Fruit fly (Drosophila melanogaster) whole organism, adult: ENCODE measurements around the gene t-Grip91.

Experiments
- CG11617 ChIP-seq: fragments of 200-800 bp; sonication (Bioruptor generic); optimal IDR thresholded peaks from 2 replicates; lab custom pipeline; 2017; ENCODE audit warnings: mild to moderate bottlenecking, missing biosample characterization, missing genetic modification reagents, missing genetic modification characterization
- CG12768 ChIP-seq: fragments of 200-800 bp; sonication (Bioruptor generic); optimal IDR thresholded peaks from 2 replicates; lab custom pipeline; 2017; ENCODE audit warnings: missing biosample characterization, missing genetic modification characterization, mild to moderate bottlenecking, moderate library complexity, missing genetic modification reagents
- CG14711 ChIP-seq: fragments of 200-800 bp; sonication (Bioruptor generic); optimal IDR thresholded peaks from 2 replicates; lab custom pipeline; 2018; ENCODE audit warnings: missing biosample characterization, mild to moderate bottlenecking, missing genetic modification characterization, moderate library complexity
- CG1620 ChIP-seq: fragments of 200-800 bp; sonication (Bioruptor generic); optimal IDR thresholded peaks from 2 replicates; lab custom pipeline; 2016; ENCODE audit warnings: missing biosample characterization, missing genetic modification characterization
- CG33017 ChIP-seq: fragments of 200-800 bp; sonication (Bioruptor generic); optimal IDR thresholded peaks from 2 replicates; lab custom pipeline; 2018; ENCODE audit warnings: missing biosample characterization, mild to moderate bottlenecking, missing genetic modification characterization, moderate library complexity
- CG5204 ChIP-seq: fragments of 200-800 bp; sonication (Bioruptor generic); optimal IDR thresholded peaks from 2 replicates; lab custom pipeline; 2016; ENCODE audit warnings: missing biosample characterization, missing genetic modification characterization
- CG7045 ChIP-seq: fragments of 200-800 bp; sonication (Bioruptor generic); optimal IDR thresholded peaks from 2 replicates; lab custom pipeline; 2017; ENCODE audit warnings: missing biosample characterization, mild to moderate bottlenecking, missing genetic modification characterization
- CG7101 ChIP-seq: fragments of 200-800 bp; sonication (Bioruptor generic); optimal IDR thresholded peaks from 2 replicates; lab custom pipeline; 2018; ENCODE audit warnings: missing biosample characterization, mild to moderate bottlenecking, missing genetic modification characterization, moderate library complexity
- Clk ChIP-seq: fragments of 200-800 bp; sonication (Bioruptor generic); optimal IDR thresholded peaks from 2 replicates; lab custom pipeline; 2017; ENCODE audit warnings: missing biosample characterization, missing genetic modification characterization
- Crg-1 ChIP-seq: fragments of 200-800 bp; sonication (Bioruptor generic); optimal IDR thresholded peaks from 2 replicates; lab custom pipeline; 2016; ENCODE audit warnings: missing biosample characterization, missing genetic modification characterization
- Hr96 ChIP-seq: fragments of 200-800 bp; sonication (Bioruptor generic); optimal IDR thresholded peaks from 2 replicates; lab custom pipeline; 2016; ENCODE audit warnings: missing biosample characterization, missing genetic modification characterization
- Mnt ChIP-seq: fragments of 200-800 bp; sonication (Bioruptor generic); optimal IDR thresholded peaks from 2 replicates; lab custom pipeline; 2016; ENCODE audit warnings: missing biosample characterization, mild to moderate bottlenecking, missing genetic modification characterization
- bab1 ChIP-seq: fragments of 200-800 bp; sonication (Bioruptor generic); optimal IDR thresholded peaks from 3 replicates; lab custom pipeline; 2019; ENCODE audit warnings: missing biosample characterization, mild to moderate bottlenecking, missing genetic modification characterization, moderate library complexity
- cic ChIP-seq: fragments of 200-800 bp; sonication (Bioruptor generic); optimal IDR thresholded peaks from 2 replicates; lab custom pipeline; 2017; ENCODE audit warnings: missing biosample characterization, mild to moderate bottlenecking, missing genetic modification characterization, moderate library complexity
- cnc ChIP-seq, 2 experiments: fragments of >200 bp; optimal IDR thresholded peaks; 2 replicates each; lab custom pipeline; 2017
- kay ChIP-seq: fragments of 200-800 bp; sonication (Bioruptor generic); peaks from one replicate; lab custom pipeline; 2016; ENCODE audit warnings: missing biosample characterization, missing genetic modification characterization, borderline replicate concordance
- ovo ChIP-seq: fragments of 200-800 bp; sonication (Bioruptor generic); optimal IDR thresholded peaks from 2 replicates; lab custom pipeline; 2016; ENCODE audit warnings: missing biosample characterization, missing genetic modification characterization
- pad ChIP-seq: fragments of 200-800 bp; sonication (Bioruptor generic); optimal IDR thresholded peaks from 3 replicates; lab custom pipeline; 2017; ENCODE audit warnings: missing biosample characterization, missing genetic modification characterization, mild to moderate bottlenecking, moderate library complexity, missing genetic modification reagents
- tj ChIP-seq: fragments of 200-800 bp; sonication (Bioruptor generic); optimal IDR thresholded peaks from 3 replicates; lab custom pipeline; 2017; ENCODE audit warnings: missing biosample characterization, mild to moderate bottlenecking, missing genetic modification characterization, moderate library complexity
- toe ChIP-seq: fragments of 200-800 bp; sonication (Bioruptor generic); optimal IDR thresholded peaks from 2 replicates; lab custom pipeline; 2016; ENCODE audit warnings: missing biosample characterization, missing genetic modification characterization

The t-Grip91 gene

DNA sequence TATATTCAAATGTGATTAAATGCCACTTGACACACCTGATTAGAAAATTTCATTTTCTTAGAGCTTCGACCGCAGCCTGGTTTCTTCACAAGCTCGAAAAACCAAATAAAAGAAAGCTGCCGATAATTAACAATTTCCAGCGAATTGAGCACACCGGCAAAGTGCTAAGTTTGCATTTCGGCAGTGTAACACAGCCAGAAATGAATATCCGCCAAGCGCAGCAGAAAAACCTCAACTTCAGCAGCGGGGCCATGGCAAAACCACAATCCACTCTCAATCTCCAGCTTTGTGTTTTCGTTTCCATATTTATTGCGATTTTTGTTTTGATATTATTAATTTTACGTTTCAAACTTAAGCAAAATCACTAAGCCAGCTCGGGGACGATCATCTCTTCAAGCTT, 34.6 kb upstream of the t-Grip91 start:
- TF ChIP-seq CG12768 (GFP tag; lab: Kevin White, UChicago): no peak
- TF ChIP-seq bab1 (GFP tag; lab: Kevin White, UChicago): peak; percentile 35
- peak; percentile 99 for TF ChIP-seq tj (GFP tag; lab: Kevin White, UChicago)
- TF ChIP-seq cic (GFP tag; lab: Kevin White, UChicago): no peak
- TF ChIP-seq CG14711: no peak

DNA sequence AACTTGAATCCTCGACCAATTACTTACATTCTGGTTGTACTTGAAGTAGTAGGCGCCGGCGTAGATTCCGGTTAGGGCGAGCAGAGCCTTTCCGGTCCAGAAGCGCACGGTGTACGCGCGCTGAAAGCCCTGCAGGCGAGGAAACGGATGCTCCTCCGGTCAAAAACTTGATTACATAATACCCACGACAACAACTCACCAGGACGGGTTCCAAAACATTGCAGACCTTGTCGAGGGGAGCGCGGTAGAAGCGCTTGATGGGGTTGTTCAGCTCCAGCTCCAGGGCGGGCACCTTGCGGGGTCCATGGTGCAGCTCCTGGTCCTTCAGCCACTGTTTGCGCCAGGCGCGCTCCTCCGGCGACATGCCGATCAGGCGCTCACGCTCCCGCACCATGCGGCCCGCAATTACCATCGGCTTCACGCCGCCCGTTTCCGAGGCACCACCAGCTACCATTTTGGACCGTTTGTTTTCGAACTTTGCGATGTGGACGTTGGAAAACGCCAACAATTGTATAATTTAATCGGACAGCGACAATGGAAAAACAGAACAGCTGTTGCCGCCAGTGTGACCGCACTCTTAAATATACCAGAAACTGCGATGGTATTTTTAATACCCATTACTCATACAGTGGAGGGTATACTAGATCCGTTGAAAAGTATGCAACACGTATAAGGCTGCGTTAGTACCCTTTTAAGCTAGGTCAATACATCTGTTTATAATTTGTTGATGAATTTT, 33.2 kb upstream of the t-Grip91 start, which contains the start of gene ND-B17:
ND-B17 (minus strand) TSS at position 556 of the 736 bp plus-strand sequence.
- no peak for TF ChIP-seq CG14711
- no peak for TF ChIP-seq CG7101 (tag; lab: Kevin White, UChicago)
- peak; percentile 29 for TF ChIP-seq bab1 (GFP tag; lab: Kevin White, UChicago)
- peak; percentile 23 for TF ChIP-seq pad (GFP tag; lab: Kevin White, UChicago)
- TF ChIP-seq kay (GFP tag; lab: Kevin White, UChicago): no peak
- TF ChIP-seq Hr96 (GFP tag; lab: Kevin White, UChicago): peak; percentile 33
- TF ChIP-seq Crg-1 (GFP tag; lab: Kevin White, UChicago): no peak
- TF ChIP-seq CG12768 (GFP tag; lab: Kevin White, UChicago): peak; percentile 18
- peak; percentile 47 for TF ChIP-seq toe (GFP tag; lab: Kevin White, UChicago)
- TF ChIP-seq CG1620 (GFP tag; lab: Kevin White, UChicago): peak; percentile 56

DNA sequence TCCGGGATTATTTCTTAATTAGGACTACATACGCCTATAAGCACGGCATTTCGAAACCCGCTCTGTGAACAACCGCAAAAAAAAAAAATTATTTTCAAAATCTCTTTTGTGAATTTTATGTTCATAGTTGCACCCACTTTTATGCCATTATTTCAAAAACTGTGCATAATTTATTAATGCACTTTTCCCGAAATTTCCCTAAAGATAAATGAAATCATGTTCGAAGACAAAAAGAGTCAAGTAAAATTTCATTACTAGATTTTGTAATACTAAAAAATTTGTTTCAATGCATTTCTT, 32.7 kb upstream of the t-Grip91 start:
- TF ChIP-seq Crg-1 (GFP tag; lab: Kevin White, UChicago) (no peak), toe (GFP tag; lab: Kevin White, UChicago) (no peak), kay (GFP tag; lab: Kevin White, UChicago) (no peak), tj (GFP tag; lab: Kevin White, UChicago) (no peak), CG12768 (GFP tag; lab: Kevin White, UChicago) (no peak), cic (GFP tag; lab: Kevin White, UChicago) (no peak), Clk (GFP tag; lab: Kevin White, UChicago) (no peak), CG11617 (GFP tag; lab: Kevin White, UChicago) (no peak), CG1620 (GFP tag; lab: Kevin White, UChicago) (no peak), Mnt (GFP tag; lab: Kevin White, UChicago) (no peak), pad (GFP tag; lab: Kevin White, UChicago) (no peak), CG33017 (tag; lab: Kevin White, UChicago) (no peak), CG14711 (no peak)

DNA sequence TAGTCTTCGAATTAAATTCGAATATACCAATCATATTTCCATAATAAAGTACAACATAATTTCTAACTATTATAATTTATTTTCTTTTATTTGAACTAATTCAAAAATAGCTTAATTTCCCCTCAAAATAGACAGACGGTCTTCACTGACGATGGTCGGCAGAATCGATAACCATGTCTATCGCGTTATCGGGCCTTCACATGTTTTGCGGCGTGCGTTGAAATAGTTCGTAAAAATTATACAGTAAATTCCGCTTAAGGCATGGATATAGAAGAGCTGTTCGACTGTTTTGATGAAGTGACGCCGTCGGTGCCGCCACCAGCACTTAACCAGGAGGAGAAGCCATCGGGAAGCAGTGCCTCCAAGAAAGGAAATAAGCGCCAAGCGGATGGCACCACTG, 31.8 kb upstream of the t-Grip91 start, which contains the start of gene Mtr4:
Mtr4 (plus strand) TSS at position 168 of the 400 bp plus-strand sequence.
- TF ChIP-seq Mnt (GFP tag; lab: Kevin White, UChicago) (peak; percentile 58), CG11617 (GFP tag; lab: Kevin White, UChicago) (no peak), pad (GFP tag; lab: Kevin White, UChicago) (peak; percentile 100)

DNA sequence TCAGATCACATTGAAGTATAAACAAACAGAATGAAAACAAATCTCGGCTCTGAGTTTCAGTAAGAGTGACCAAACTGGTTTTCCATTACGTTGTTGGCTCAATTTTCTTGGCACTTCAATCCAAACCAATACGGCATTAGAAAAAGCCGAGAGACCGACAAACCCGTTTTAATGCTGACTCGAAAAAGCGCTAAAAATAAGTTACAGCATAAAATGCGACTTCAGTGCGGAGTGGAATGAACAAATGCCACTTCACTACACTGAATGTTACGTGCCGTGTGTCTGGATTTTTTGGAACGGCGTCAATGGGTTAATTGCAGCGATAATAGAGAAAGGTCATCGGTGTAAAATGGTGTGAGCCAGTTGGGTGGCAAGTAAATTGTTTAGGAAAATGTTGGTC, 23.2 kb upstream of the t-Grip91 start:
- no peak for TF ChIP-seq Crg-1 (GFP tag; lab: Kevin White, UChicago)
- TF ChIP-seq pad (GFP tag; lab: Kevin White, UChicago): no peak
- no peak for TF ChIP-seq CG5204 (GFP tag; lab: Kevin White, UChicago)
- TF ChIP-seq cnc (optimal IDR thresholded peaks at IDR 0.05; lab: Kevin White, UChicago): no peak
- no peak for TF ChIP-seq CG7101 (tag; lab: Kevin White, UChicago)
- TF ChIP-seq Clk (GFP tag; lab: Kevin White, UChicago): no peak
- no peak for TF ChIP-seq cic (GFP tag; lab: Kevin White, UChicago)
- no peak for TF ChIP-seq CG12768 (GFP tag; lab: Kevin White, UChicago)
- TF ChIP-seq CG14711: no peak
- TF ChIP-seq tj (GFP tag; lab: Kevin White, UChicago): no peak
- TF ChIP-seq CG1620 (GFP tag; lab: Kevin White, UChicago): no peak
- TF ChIP-seq toe (GFP tag; lab: Kevin White, UChicago): no peak

DNA sequence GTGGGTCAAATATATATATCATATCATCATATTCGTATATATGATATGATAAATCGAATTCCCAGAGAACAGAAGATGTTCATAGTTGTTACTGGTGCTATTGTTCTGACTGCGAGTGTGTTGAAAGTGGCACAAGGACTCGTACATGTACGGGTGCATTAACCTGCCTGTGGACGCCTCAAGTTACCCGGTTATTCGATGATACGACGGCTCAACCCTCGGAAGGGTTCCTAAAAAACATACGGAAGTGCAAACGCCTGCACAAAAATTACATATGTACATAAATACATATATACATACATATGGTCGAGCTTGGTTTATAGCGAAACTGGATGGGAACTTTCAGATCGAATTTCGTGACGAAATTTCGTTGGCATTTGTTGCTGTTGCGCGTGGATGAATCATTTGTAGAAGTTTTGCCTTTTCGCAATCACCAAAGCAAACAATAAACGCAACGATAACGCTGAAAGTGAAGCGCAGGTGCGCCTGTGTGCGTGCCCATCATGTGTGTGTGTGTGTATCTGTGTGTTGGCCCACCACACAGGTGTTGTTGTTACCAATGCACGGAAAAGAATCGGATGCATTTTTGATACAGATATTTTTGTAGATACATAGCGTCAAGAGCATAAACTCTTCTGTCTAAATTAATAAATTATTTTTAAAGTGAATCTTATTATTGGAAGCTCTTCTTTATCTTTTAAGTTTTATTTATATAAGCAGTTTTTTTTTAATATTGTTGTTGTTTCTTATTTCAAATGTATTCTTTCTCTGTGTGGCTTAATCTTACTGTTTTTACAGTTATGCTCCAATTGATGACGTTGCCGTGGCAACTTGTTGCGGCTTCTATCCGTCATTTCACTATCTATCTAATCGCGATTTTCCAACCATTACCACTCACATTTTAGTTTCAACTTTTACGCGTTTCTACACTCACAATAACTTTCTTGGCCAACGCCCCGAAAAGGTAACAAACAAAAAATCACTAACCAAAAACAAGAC, 22.2 kb upstream of the t-Grip91 start:
- TF ChIP-seq pad (GFP tag; lab: Kevin White, UChicago) (peak; percentile 42), cnc (optimal IDR thresholded peaks at IDR 0.05; lab: Kevin White, UChicago) (no peak), Crg-1 (GFP tag; lab: Kevin White, UChicago) (no peak), CG33017 (tag; lab: Kevin White, UChicago) (peak; percentile 65), CG7045 (GFP tag; lab: Kevin White, UChicago) (peak; percentile 73), CG1620 (GFP tag; lab: Kevin White, UChicago) (peak; percentile 8), tj (GFP tag; lab: Kevin White, UChicago) (peak; percentile 57), CG12768 (GFP tag; lab: Kevin White, UChicago) (peak; percentile 9), CG14711 (peak; percentile 68), toe (GFP tag; lab: Kevin White, UChicago) (peak; percentile 33), kay (GFP tag; lab: Kevin White, UChicago) (peak; percentile 98), bab1 (GFP tag; lab: Kevin White, UChicago) (peak; percentile 18), Mnt (GFP tag; lab: Kevin White, UChicago) (peak; percentile 3), Hr96 (GFP tag; lab: Kevin White, UChicago) (peak; percentile 37), CG11617 (GFP tag; lab: Kevin White, UChicago) (peak; percentile 53), cic (GFP tag; lab: Kevin White, UChicago) (no peak), ovo (GFP tag; lab: Kevin White, UChicago) (no peak), CG5204 (GFP tag; lab: Kevin White, UChicago) (peak; percentile 45), CG7101 (tag; lab: Kevin White, UChicago) (peak; percentile 72), Clk (GFP tag; lab: Kevin White, UChicago) (peak; percentile 31)
